Worm (Caenorhabditis elegans) whole organism, L1 larva: Measurements from ENCODE around the gene C25E10.13.

ENCODE experiments used
- C04F5.9 ChIP-seq: sonication (generic microtip); optimal IDR thresholded peaks from 2 replicates; lab custom pipeline; 2016; ENCODE audit warnings: missing genetic modification characterization, missing compliant biosample characterization
- F16B12.6 ChIP-seq: fragments of 150-350 bp; optimal IDR thresholded peaks from 2 replicates; lab custom pipeline; 2014; ENCODE audit warnings: missing biosample characterization, missing genetic modification characterization
- Y116A8C.19 ChIP-seq: sonication (generic microtip); optimal IDR thresholded peaks from 2 replicates; lab custom pipeline; 2016; ENCODE audit warnings: missing compliant biosample characterization, missing genetic modification characterization, borderline replicate concordance
- alr-1 ChIP-seq: fragments of 200-800 bp; sonication (Bioruptor generic); optimal IDR thresholded peaks from 2 replicates; lab custom pipeline; 2018; ENCODE audit warnings: borderline replicate concordance, mild to moderate bottlenecking, missing genetic modification characterization, missing compliant biosample characterization
- aly-2 ChIP-seq: fragments of 150-350 bp; optimal IDR thresholded peaks from 2 replicates; lab custom pipeline; 2014; ENCODE audit warnings: missing biosample characterization, missing genetic modification characterization
- ama-1 ChIP-seq: fragments of 150-350 bp; optimal IDR thresholded peaks from 2 replicates; lab custom pipeline; 2014
- blmp-1 ChIP-seq: fragments of 150-350 bp; optimal IDR thresholded peaks from 2 replicates; lab custom pipeline; 2014; ENCODE audit warnings: missing biosample characterization, missing genetic modification characterization
- efl-1 ChIP-seq, 4 experiments: fragments of 150-350 bp; optimal IDR thresholded peaks in 3 of 4; peaks in 1 of 4; 1 replicate in 1 of 4; 2 replicates in 3 of 4; lab custom pipeline; 2014; ENCODE audit warnings: missing biosample characterization in 2 of 4, missing genetic modification characterization in 2 of 4, missing genetic modification reagents in 2 of 4
- efl-3 ChIP-seq: fragments of 200-800 bp; sonication (Bioruptor generic); optimal IDR thresholded peaks from 2 replicates; lab custom pipeline; 2018; ENCODE audit warnings: mild to moderate bottlenecking, missing genetic modification characterization, missing compliant biosample characterization
- egl-13 ChIP-seq: sonication (generic microtip); optimal IDR thresholded peaks from 2 replicates; lab custom pipeline; 2016; ENCODE audit warnings: missing genotype, missing genetic modification reagents, missing genetic modification characterization, missing compliant biosample characterization
- elt-2 ChIP-seq: sonication (generic microtip); optimal IDR thresholded peaks from 2 replicates; lab custom pipeline; 2016; ENCODE audit warnings: missing genetic modification characterization, mild to moderate bottlenecking, inconsistent platforms, missing compliant biosample characterization, missing genetic modification reagents
- elt-3 ChIP-seq, 6 experiments: fragments of 150-350 bp in 1 of 6; sonication (generic microtip); optimal IDR thresholded peaks; 2 replicates each; lab custom pipeline; 2017 to 2018; ENCODE audit warnings: missing biosample characterization in 6 of 6, missing genetic modification characterization in 6 of 6, inconsistent platforms in 1 of 6
- hlh-4 ChIP-seq: sonication (generic microtip); optimal IDR thresholded peaks from 2 replicates; lab custom pipeline; 2016; ENCODE audit warnings: mild to moderate bottlenecking, missing genetic modification characterization, missing compliant biosample characterization
- hpl-2 ChIP-seq: fragments of 150-350 bp; optimal IDR thresholded peaks from 2 replicates; lab custom pipeline; 2014; ENCODE audit warnings: missing biosample characterization, missing genetic modification reagents, missing genetic modification characterization
- jun-1 ChIP-seq: fragments of 150-350 bp; optimal IDR thresholded peaks from 2 replicates; lab custom pipeline; 2014; ENCODE audit warnings: missing biosample characterization, missing genetic modification reagents, missing genetic modification characterization
- lin-14 ChIP-seq: fragments of 200-800 bp; sonication (Bioruptor generic); optimal IDR thresholded peaks from 2 replicates; lab custom pipeline; 2018; ENCODE audit warnings: mild to moderate bottlenecking, missing genetic modification characterization, moderate library complexity, missing compliant biosample characterization
- lin-35 ChIP-seq, 2 experiments: fragments of 150-350 bp; optimal IDR thresholded peaks; 2 replicates each; lab custom pipeline; 2014; ENCODE audit warnings: missing biosample characterization in 2 of 2, missing genetic modification characterization in 2 of 2, missing genetic modification reagents in 2 of 2
- lin-39 ChIP-seq: fragments of 150-350 bp; optimal IDR thresholded peaks from 2 replicates; lab custom pipeline; 2014; ENCODE audit warnings: missing biosample characterization, missing genetic modification reagents, missing genetic modification characterization
- lir-3 ChIP-seq: sonication (generic microtip); optimal IDR thresholded peaks from 2 replicates; lab custom pipeline; 2016; ENCODE audit warnings: mild to moderate bottlenecking, missing genetic modification characterization, moderate library complexity, missing compliant biosample characterization; ENCODE audit not compliant: poor library complexity
- mab-9 ChIP-seq: fragments of 200-800 bp; sonication (Bioruptor generic); IDR thresholded peaks from 2 replicates; pipeline ENCODE4 v1.3.6; 2022; ENCODE audit warnings: missing genetic modification reagents, missing genetic modification characterization, missing compliant biosample characterization
- mdl-1 ChIP-seq, 2 experiments: fragments of 150-350 bp; optimal IDR thresholded peaks; 2 replicates each; lab custom pipeline; 2014 to 2017; ENCODE audit warnings: missing biosample characterization in 2 of 2, missing genetic modification characterization in 2 of 2, inconsistent platforms in 1 of 2
- mef-2 ChIP-seq: fragments of 150-350 bp; optimal IDR thresholded peaks from 2 replicates; lab custom pipeline; 2014; ENCODE audit warnings: missing biosample characterization, missing genetic modification characterization
- nhr-19 ChIP-seq: fragments of 200-800 bp; sonication (Bioruptor generic); conservative IDR thresholded peaks from 2 replicates; pipeline ENCODE4 v1.3.6; 2022; ENCODE audit warnings: missing genetic modification characterization, missing compliant biosample characterization
- nhr-20 ChIP-seq: sonication (generic microtip); optimal IDR thresholded peaks from 2 replicates; lab custom pipeline; 2016; ENCODE audit warnings: mild to moderate bottlenecking, missing genetic modification characterization, missing compliant biosample characterization
- nhr-71 ChIP-seq: sonication (generic microtip); optimal IDR thresholded peaks from 2 replicates; lab custom pipeline; 2016; ENCODE audit warnings: mild to moderate bottlenecking, missing genetic modification characterization, moderate library complexity, missing compliant biosample characterization
- nhr-76 ChIP-seq: sonication (generic microtip); optimal IDR thresholded peaks from 2 replicates; lab custom pipeline; 2017; ENCODE audit warnings: missing biosample characterization, missing genetic modification characterization
- nhr-90 ChIP-seq: sonication (generic microtip); optimal IDR thresholded peaks from 2 replicates; lab custom pipeline; 2016; ENCODE audit warnings: mild to moderate bottlenecking, missing genetic modification characterization, missing compliant biosample characterization; ENCODE audit not compliant: poor library complexity
- pag-3 ChIP-seq: sonication (generic microtip); optimal IDR thresholded peaks from 2 replicates; lab custom pipeline; 2017; ENCODE audit warnings: missing genetic modification characterization, mild to moderate bottlenecking, missing compliant biosample characterization, antibody characterized with exemption, borderline replicate concordance; ENCODE audit not compliant: insufficient read depth
- pax-3 ChIP-seq: fragments of 200-800 bp; sonication (Bioruptor generic); optimal IDR thresholded peaks from 2 replicates; lab custom pipeline; 2018; ENCODE audit warnings: mild to moderate bottlenecking, missing genetic modification characterization, moderate library complexity, missing compliant biosample characterization
- skn-1 ChIP-seq: fragments of 150-350 bp; optimal IDR thresholded peaks from 2 replicates; lab custom pipeline; 2014; ENCODE audit warnings: missing biosample characterization, missing genetic modification characterization
- snu-23 ChIP-seq: sonication (generic microtip); optimal IDR thresholded peaks from 2 replicates; lab custom pipeline; 2016; ENCODE audit warnings: missing genetic modification characterization, missing compliant biosample characterization
- tbx-2 ChIP-seq: sonication (generic microtip); optimal IDR thresholded peaks from 2 replicates; lab custom pipeline; 2016; ENCODE audit warnings: missing genetic modification characterization, missing compliant biosample characterization
- tlp-1 ChIP-seq: fragments of 150-350 bp; optimal IDR thresholded peaks from 2 replicates; lab custom pipeline; 2014; ENCODE audit warnings: missing biosample characterization, missing genetic modification characterization
- unc-130 ChIP-seq: fragments of 150-350 bp; optimal IDR thresholded peaks from 2 replicates; lab custom pipeline; 2017; ENCODE audit warnings: missing biosample characterization, missing genetic modification characterization, inconsistent platforms
- unc-62 ChIP-seq: fragments of 150-350 bp; optimal IDR thresholded peaks from 2 replicates; lab custom pipeline; 2014; ENCODE audit warnings: missing biosample characterization, missing genetic modification reagents, missing genetic modification characterization
- unc-86 ChIP-seq: sonication (generic microtip); optimal IDR thresholded peaks from 2 replicates; lab custom pipeline; 2016; ENCODE audit warnings: missing genetic modification characterization, missing compliant biosample characterization
- unc-98 ChIP-seq: fragments of 200-800 bp; sonication (Bioruptor generic); IDR thresholded peaks from 2 replicates; pipeline ENCODE4 v1.3.6; 2022; ENCODE audit warnings: missing genetic modification characterization, missing compliant biosample characterization
- vab-15 ChIP-seq: sonication (generic microtip); optimal IDR thresholded peaks from 2 replicates; lab custom pipeline; 2017; ENCODE audit warnings: missing genotype, mild to moderate bottlenecking, missing genetic modification characterization, missing compliant biosample characterization
- zag-1 ChIP-seq: fragments of 150-350 bp; optimal IDR thresholded peaks from 2 replicates; lab custom pipeline; 2014; ENCODE audit warnings: missing biosample characterization, missing genetic modification characterization
- ztf-11 ChIP-seq, 2 experiments: sonication (generic microtip); optimal IDR thresholded peaks; 2 replicates each; lab custom pipeline; 2016 to 2017; ENCODE audit warnings: missing genetic modification characterization in 2 of 2, missing biosample characterization in 1 of 2, missing compliant biosample characterization in 1 of 2
- ztf-4 ChIP-seq: fragments of 150-350 bp; optimal IDR thresholded peaks from 2 replicates; lab custom pipeline; 2014; ENCODE audit warnings: missing biosample characterization, missing genetic modification characterization

Gene C25E10.13

DNA sequence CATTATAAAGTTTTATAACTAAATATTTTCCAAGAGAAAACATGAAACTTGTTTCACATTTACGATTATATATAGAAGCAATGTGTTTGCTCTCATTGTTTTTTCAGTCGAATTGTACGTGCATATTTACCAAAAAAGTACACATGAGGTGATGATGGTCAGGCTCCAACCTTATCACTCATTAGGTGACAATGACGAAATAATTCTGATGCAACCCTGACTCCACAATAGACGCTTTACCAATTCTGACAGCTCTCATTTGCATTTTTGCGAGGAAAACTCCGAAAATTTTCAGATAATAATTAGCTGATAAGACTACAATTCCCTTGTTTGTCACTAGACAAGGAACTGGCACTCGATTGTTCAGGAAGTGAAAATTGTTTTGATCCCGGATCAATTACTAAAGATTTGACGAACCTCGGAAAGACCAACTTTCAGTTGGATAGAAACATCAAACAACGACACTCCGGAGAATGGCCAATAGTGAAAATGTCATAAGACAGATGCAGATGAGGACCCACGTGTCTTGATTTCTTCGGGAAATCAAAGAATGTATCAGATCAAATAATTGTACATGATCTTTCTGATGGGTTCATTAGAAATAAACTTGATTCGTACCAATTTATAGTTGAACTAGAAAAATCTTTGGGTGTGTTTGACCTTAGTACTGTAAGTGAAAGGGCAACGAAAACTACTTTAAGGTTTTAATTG lies 19.4 kb downstream of the C25E10.13 start (continued):
- TF ChIP-seq ztf-11 (tag; optimal IDR thresholded peaks at IDR 0.05; lab: Kevin White, UChicago), result no peak

DNA sequence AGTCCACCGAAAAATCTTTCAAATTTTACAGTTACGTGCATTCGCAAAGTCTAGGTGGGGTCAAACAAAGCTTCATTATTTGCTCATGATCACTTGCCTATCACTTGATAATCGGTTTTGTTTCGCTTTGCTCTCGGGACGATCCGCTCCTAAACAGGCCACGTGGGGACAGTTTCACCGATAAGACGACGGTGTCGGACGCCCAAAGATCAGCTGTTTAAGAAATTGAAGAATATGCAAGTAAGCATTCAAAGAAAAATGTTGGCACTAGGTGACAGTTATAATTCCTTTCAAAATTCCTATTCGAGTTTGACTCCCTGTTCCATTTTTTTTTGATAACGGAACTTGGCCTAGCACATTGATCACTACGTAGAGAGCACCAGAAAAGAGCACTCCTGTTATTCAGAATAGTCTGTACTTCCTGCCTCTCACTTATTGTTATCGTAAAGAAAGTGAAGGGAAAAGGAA lies 20.5 kb downstream of the C25E10.13 start:
- TF ChIP-seq ztf-4 (tag; lab: Kevin White, UChicago) (no peak), efl-1 (optimal IDR thresholded peaks at IDR 0.05; lab: Kevin White, UChicago) (no peak), efl-1 (GFP tag; optimal IDR thresholded peaks at IDR 0.05 in 1 of 2; lab: Kevin White, UChicago) (peak in 1 of 2 experiments; percentile 89), unc-62 (GFP tag; lab: Kevin White, UChicago) (no peak), nhr-19 (GFP tag; lab: Robert Waterston, UW) (peak; percentile 25; the same call in 1 of the 2 replicates), skn-1 (tag; lab: Kevin White, UChicago) (no peak), elt-2 (peak; percentile 97), nhr-90 (tag; lab: Kevin White, UChicago) (peak; percentile 52), nhr-20 (peak; percentile 33), ama-1 (lab: Kevin White, UChicago) (no peak), nhr-71 (tag; lab: Kevin White, UChicago) (peak; percentile 46), tlp-1 (tag; lab: Kevin White, UChicago) (no peak), mef-2 (no peak), egl-13 (tag; lab: Kevin White, UChicago) (peak; percentile 14), lin-35 (GFP tag; optimal IDR thresholded peaks at IDR 0.05; lab: Kevin White, UChicago) (peak in 1 of 2 experiments; percentile 53), mdl-1 (tag; optimal IDR thresholded peaks at IDR 0.05; lab: Kevin White, UChicago) (peak in 1 of 2 experiments; percentile 65), lin-14 (GFP tag; lab: Kevin White, UChicago) (peak; percentile 11)

DNA sequence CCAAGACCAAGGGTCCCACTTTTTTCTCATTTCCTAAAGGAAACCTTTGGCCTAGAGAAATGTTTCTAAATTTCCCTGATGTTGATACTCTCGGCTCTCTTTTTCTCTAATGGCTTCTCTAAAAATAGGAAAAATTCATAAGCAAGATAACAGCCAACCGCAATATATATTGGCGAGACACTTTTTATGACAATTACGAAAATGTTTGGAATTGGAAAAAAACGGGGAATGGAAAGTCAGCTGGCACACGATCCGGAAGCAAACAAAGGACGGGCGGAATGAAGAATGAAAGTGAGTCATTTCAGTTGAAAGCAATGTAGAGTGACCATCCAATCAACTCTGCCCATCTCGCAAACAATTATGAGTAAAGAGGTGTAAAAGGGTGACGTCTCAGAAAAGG lies 21.9 kb downstream of the C25E10.13 start:
- TF ChIP-seq lin-14 (GFP tag; lab: Kevin White, UChicago) (peak; percentile 24), mdl-1 (tag; optimal IDR thresholded peaks at IDR 0.05; lab: Kevin White, UChicago) (peak in 1 of 2 experiments; percentile 7), jun-1 (peak; percentile 16), lir-3 (tag; lab: Kevin White, UChicago) (no peak), elt-2 (peak; percentile 26)

DNA sequence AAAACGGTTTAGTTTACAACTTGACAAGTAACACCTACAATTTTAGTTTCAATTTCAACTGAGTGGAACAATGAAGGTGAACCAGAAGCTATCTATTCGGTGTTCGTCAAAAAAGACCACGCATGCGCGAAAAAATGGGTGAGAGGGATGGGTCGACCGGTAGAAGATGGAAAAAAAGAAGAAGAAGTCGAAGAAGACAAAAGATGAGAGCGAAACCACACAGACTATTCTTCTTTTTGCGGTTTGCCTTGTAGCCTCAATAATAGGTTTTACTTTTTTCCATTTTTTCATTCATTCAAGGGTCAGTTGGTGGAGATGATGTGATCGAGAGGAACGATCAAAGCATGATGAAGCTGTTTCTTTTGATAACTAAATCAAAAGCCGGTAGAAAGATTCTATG lies 22.8 kb downstream of the C25E10.13 start:
- TF ChIP-seq elt-3 (tag; optimal IDR thresholded peaks at IDR 0.05; lab: Kevin White, UChicago) (no peak), blmp-1 (tag; lab: Kevin White, UChicago) (peak; percentile 62), alr-1 (tag; lab: Kevin White, UChicago) (no peak), hlh-4 (tag; lab: Kevin White, UChicago) (no peak), hpl-2 (GFP tag; lab: Kevin White, UChicago) (no peak), unc-130 (tag; lab: Kevin White, UChicago) (no peak)
- TF ChIP-seq, all 84 proteins: peak for 1

DNA sequence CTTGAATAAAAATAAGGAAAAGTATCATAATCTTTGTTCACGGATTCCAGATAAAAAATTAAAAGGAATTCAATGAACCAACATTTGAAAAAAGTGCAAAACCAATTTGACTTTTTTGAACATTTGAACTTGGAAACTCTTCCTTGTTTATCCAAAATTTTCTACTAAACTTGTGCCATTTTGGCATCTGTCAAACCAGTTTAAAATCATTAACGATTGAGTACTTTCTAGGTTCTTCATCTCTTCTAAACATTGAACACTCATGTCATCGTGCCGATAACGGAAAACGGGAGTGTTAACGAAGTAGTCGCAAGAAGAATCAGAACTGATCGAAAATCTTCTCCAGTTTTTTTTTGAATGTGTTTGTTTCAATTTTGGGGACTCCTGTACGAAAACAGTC lies 24.7 kb downstream of the C25E10.13 start:
- TF ChIP-seq lin-14 (GFP tag; lab: Kevin White, UChicago) (peak; percentile 40), blmp-1 (tag; lab: Kevin White, UChicago) (peak; percentile 47), F16B12.6 (tag; lab: Kevin White, UChicago) (no peak), hlh-4 (tag; lab: Kevin White, UChicago) (no peak), tlp-1 (tag; lab: Kevin White, UChicago) (no peak), snu-23 (GFP tag; lab: Kevin White, UChicago) (no peak), zag-1 (tag; lab: Kevin White, UChicago) (no peak), skn-1 (tag; lab: Kevin White, UChicago) (no peak), mab-9 (GFP tag; lab: Robert Waterston, UW) (no peak), lin-35 (GFP tag; optimal IDR thresholded peaks at IDR 0.05; lab: Kevin White, UChicago) (peak in 1 of 2 experiments; percentile 24), vab-15 (tag; lab: Kevin White, UChicago) (no peak), unc-98 (GFP tag; lab: Robert Waterston, UW) (no peak), efl-3 (GFP tag; lab: Kevin White, UChicago) (no peak), unc-86 (no peak), tbx-2 (tag; lab: Kevin White, UChicago) (peak; percentile 27), nhr-76 (no peak), aly-2 (no peak), Y116A8C.19 (tag; lab: Kevin White, UChicago) (no peak), C04F5.9 (tag; lab: Kevin White, UChicago) (no peak), nhr-90 (tag; lab: Kevin White, UChicago) (no peak), lir-3 (tag; lab: Kevin White, UChicago) (no peak), unc-62 (GFP tag; lab: Kevin White, UChicago) (no peak), pax-3 (tag; lab: Kevin White, UChicago) (no peak), lin-39 (tag; lab: Kevin White, UChicago) (no peak), pag-3 (tag; lab: Kevin White, UChicago) (no peak)
